Fruit fly (Drosophila melanogaster) whole organism, embryonic: ENCODE data around the gene CG33795.

ENCODE experiments used
- B-H2 ChIP-seq: fragments of 200-800 bp; sonication (Bioruptor generic); optimal IDR thresholded peaks from 2 replicates; lab custom pipeline; 2018; ENCODE audit warnings: missing biosample characterization, mild to moderate bottlenecking, missing genetic modification characterization
- CG11093 ChIP-seq: fragments of 200-800 bp; sonication (Bioruptor generic); IDR thresholded peaks from 3 replicates; pipeline ENCODE4 v1.3.6; 2022; ENCODE audit warnings: missing biosample characterization, missing genetic modification characterization
- CG12659 ChIP-seq: fragments of 200-800 bp; sonication (Bioruptor generic); optimal IDR thresholded peaks from 3 replicates; lab custom pipeline; 2017; ENCODE audit warnings: mild to moderate bottlenecking, missing biosample characterization, missing genetic modification reagents, missing genetic modification characterization
- CG12769 ChIP-seq: fragments of 200-800 bp; sonication (Bioruptor generic); optimal IDR thresholded peaks from 2 replicates; lab custom pipeline; 2019; ENCODE audit warnings: missing biosample characterization, mild to moderate bottlenecking, missing genetic modification characterization, moderate library complexity
- CG13424 ChIP-seq: fragments of 200-800 bp; sonication (Bioruptor generic); optimal IDR thresholded peaks from 2 replicates; lab custom pipeline; 2019; ENCODE audit warnings: missing biosample characterization, mild to moderate bottlenecking, missing genetic modification characterization, moderate library complexity
- CG4282 ChIP-seq: fragments of 200-800 bp; sonication (Bioruptor generic); optimal IDR thresholded peaks from 2 replicates; lab custom pipeline; 2016; ENCODE audit warnings: missing biosample characterization, missing genetic modification characterization
- CG6765 ChIP-seq: fragments of 200-800 bp; sonication (Bioruptor generic); optimal IDR thresholded peaks from 3 replicates; lab custom pipeline; 2017; ENCODE audit warnings: missing biosample characterization, mild to moderate bottlenecking, missing genetic modification characterization
- CG7372 ChIP-seq: fragments of 200-800 bp; sonication (Bioruptor generic); IDR thresholded peaks from 2 replicates; pipeline ENCODE4 v1.3.6; 2022; ENCODE audit warnings: missing biosample characterization, missing genetic modification characterization
- CG7556 ChIP-seq: fragments of 200-800 bp; sonication (Bioruptor generic); optimal IDR thresholded peaks from 2 replicates; lab custom pipeline; 2017; ENCODE audit warnings: missing biosample characterization, mild to moderate bottlenecking, missing genetic modification characterization
- CG8281 ChIP-seq: fragments of 200-800 bp; sonication (Bioruptor generic); optimal IDR thresholded peaks from 2 replicates; lab custom pipeline; 2018; ENCODE audit warnings: missing biosample characterization, mild to moderate bottlenecking, missing genetic modification characterization, moderate library complexity
- CTCF ChIP-seq: fragments of 200-800 bp; sonication (Bioruptor generic); optimal IDR thresholded peaks from 2 replicates; lab custom pipeline; 2017; ENCODE audit warnings: missing biosample characterization, mild to moderate bottlenecking, missing genetic modification characterization, moderate library complexity
- Eip74EF ChIP-seq, 2 experiments: fragments of 200-800 bp in 1 of 2; fragments of >200 bp in 1 of 2; sonication (Bioruptor generic) in 1 of 2; optimal IDR thresholded peaks; 2 replicates each; lab custom pipeline; 2017 to 2019; ENCODE audit warnings: missing biosample characterization in 2 of 2, missing genetic modification characterization in 2 of 2, mild to moderate bottlenecking in 1 of 2, moderate library complexity in 1 of 2
- Ets65A ChIP-seq: fragments of 200-800 bp; sonication (Bioruptor generic); peaks from one replicate; lab custom pipeline; 2016; ENCODE audit warnings: missing biosample characterization, missing genetic modification characterization
- Fer1 ChIP-seq: fragments of 200-800 bp; sonication (Bioruptor generic); optimal IDR thresholded peaks from 2 replicates; lab custom pipeline; 2017; ENCODE audit warnings: missing biosample characterization, mild to moderate bottlenecking, missing genetic modification characterization
- Hsf ChIP-seq: fragments of 200-800 bp; sonication (Bioruptor generic); optimal IDR thresholded peaks from 3 replicates; lab custom pipeline; 2016; ENCODE audit warnings: missing biosample characterization, missing genetic modification characterization
- Med ChIP-seq: fragments of 200-800 bp; sonication (Bioruptor generic); peaks from one replicate; lab custom pipeline; 2016; ENCODE audit warnings: missing biosample characterization, missing genetic modification characterization, mild to moderate bottlenecking, inconsistent platforms, moderate library complexity
- Mes4 ChIP-seq: fragments of 200-800 bp; sonication (Bioruptor generic); optimal IDR thresholded peaks from 2 replicates; lab custom pipeline; 2016; ENCODE audit warnings: missing biosample characterization, missing genetic modification characterization
- Myb ChIP-seq: fragments of 200-800 bp; sonication (Bioruptor generic); optimal IDR thresholded peaks from 2 replicates; lab custom pipeline; 2016; ENCODE audit warnings: missing biosample characterization, missing genetic modification characterization
- NC2α ChIP-seq: fragments of 200-800 bp; sonication (Bioruptor generic); optimal IDR thresholded peaks from 2 replicates; lab custom pipeline; 2016; ENCODE audit warnings: missing biosample characterization, missing genetic modification characterization
- NK7.1 ChIP-seq: fragments of 200-800 bp; sonication (Bioruptor generic); optimal IDR thresholded peaks from 3 replicates; lab custom pipeline; 2016; ENCODE audit warnings: missing biosample characterization, missing genetic modification characterization
- Nf-YB ChIP-seq: fragments of 200-800 bp; sonication (Bioruptor generic); optimal IDR thresholded peaks from 3 replicates; lab custom pipeline; 2019; ENCODE audit warnings: missing biosample characterization, mild to moderate bottlenecking, missing genetic modification characterization, moderate library complexity
- Nf-YC ChIP-seq: fragments of 200-800 bp; optimal IDR thresholded peaks from 3 replicates; lab custom pipeline; 2019; ENCODE audit warnings: missing biosample characterization, mild to moderate bottlenecking, missing genetic modification characterization, moderate library complexity
- NfI ChIP-seq: fragments of 200-800 bp; sonication (Bioruptor generic); optimal IDR thresholded peaks from 3 replicates; lab custom pipeline; 2018; ENCODE audit warnings: missing biosample characterization, mild to moderate bottlenecking, missing genetic modification characterization, moderate library complexity
- Optix ChIP-seq: fragments of 200-800 bp; sonication (Bioruptor generic); IDR thresholded peaks from 3 replicates; pipeline ENCODE4 v1.3.6; 2022; ENCODE audit warnings: missing biosample characterization, missing genetic modification characterization
- Sox100B ChIP-seq: fragments of 200-800 bp; sonication (Bioruptor generic); optimal IDR thresholded peaks from 3 replicates; lab custom pipeline; 2018; ENCODE audit warnings: missing biosample characterization, mild to moderate bottlenecking, missing genetic modification characterization
- Sry-β ChIP-seq: fragments of 200-800 bp; sonication (Bioruptor generic); optimal IDR thresholded peaks from 2 replicates; lab custom pipeline; 2018; ENCODE audit warnings: missing biosample characterization, mild to moderate bottlenecking, missing genetic modification characterization, moderate library complexity
- ara ChIP-seq: fragments of 200-800 bp; sonication (Bioruptor generic); IDR thresholded peaks from 2 replicates; pipeline ENCODE4 v1.3.6; 2022; ENCODE audit warnings: missing biosample characterization, missing genetic modification characterization
- bowl ChIP-seq: fragments of 200-800 bp; sonication (Bioruptor generic); IDR thresholded peaks from 2 replicates; pipeline ENCODE4 v1.3.6; 2022; ENCODE audit warnings: missing biosample characterization, missing genetic modification characterization
- br ChIP-seq: fragments of >200 bp; optimal IDR thresholded peaks from 2 replicates; lab custom pipeline; 2017
- cas ChIP-seq: fragments of 200-800 bp; sonication (Bioruptor generic); IDR thresholded peaks from 2 replicates; pipeline ENCODE4 v1.3.6; 2022; ENCODE audit warnings: missing biosample characterization, missing genetic modification characterization
- chinmo ChIP-seq: fragments of 200-800 bp; sonication (Bioruptor generic); IDR thresholded peaks from 4 replicates; pipeline ENCODE4 v1.3.6; 2022; ENCODE audit warnings: missing biosample characterization, missing genetic modification characterization; ENCODE audit not compliant: partially characterized antibody
- croc ChIP-seq: fragments of 200-800 bp; sonication (Bioruptor generic); conservative IDR thresholded peaks from 3 replicates; pipeline ENCODE4 v1.3.6; 2022; ENCODE audit warnings: missing biosample characterization, missing genetic modification characterization
- crp ChIP-seq, 2 experiments: fragments of 200-800 bp; sonication (Bioruptor generic); optimal IDR thresholded peaks; 2 replicates in 1 of 2; 3 replicates in 1 of 2; lab custom pipeline; 2017; ENCODE audit warnings: missing biosample characterization in 2 of 2, missing genetic modification characterization in 2 of 2, mild to moderate bottlenecking in 1 of 2, moderate library complexity in 1 of 2
- emc ChIP-seq: fragments of 200-800 bp; sonication (Bioruptor generic); optimal IDR thresholded peaks from 2 replicates; lab custom pipeline; 2016; ENCODE audit warnings: missing biosample characterization, missing genetic modification characterization
- fd64A ChIP-seq: fragments of 200-800 bp; sonication (Bioruptor generic); optimal IDR thresholded peaks from 3 replicates; lab custom pipeline; 2018; ENCODE audit warnings: missing biosample characterization, mild to moderate bottlenecking, missing genetic modification characterization
- fru ChIP-seq: fragments of >200 bp; optimal IDR thresholded peaks from 2 replicates; lab custom pipeline; 2017
- gro ChIP-seq: fragments of 200-800 bp; sonication (Bioruptor generic); optimal IDR thresholded peaks from 2 replicates; lab custom pipeline; 2016; ENCODE audit warnings: missing biosample characterization, missing genetic modification characterization
- gsb ChIP-seq: fragments of 200-800 bp; sonication (Bioruptor generic); IDR thresholded peaks from 2 replicates; pipeline ENCODE4 v1.3.6; 2022; ENCODE audit warnings: missing biosample characterization, missing genetic modification characterization
- gt ChIP-seq: fragments of 200-800 bp; sonication (Bioruptor generic); IDR thresholded peaks from 2 replicates; pipeline ENCODE4 v1.3.6; 2022; ENCODE audit warnings: missing biosample characterization, missing genetic modification characterization
- insv ChIP-seq, 2 experiments: fragments of 200-800 bp; sonication (Bioruptor generic); optimal IDR thresholded peaks; 3 replicates each; lab custom pipeline; 2016 to 2018; ENCODE audit warnings: missing biosample characterization in 2 of 2, missing genetic modification characterization in 2 of 2
- jing ChIP-seq: fragments of 200-800 bp; sonication (Bioruptor generic); optimal IDR thresholded peaks from 2 replicates; lab custom pipeline; 2018; ENCODE audit warnings: missing biosample characterization, mild to moderate bottlenecking, missing genetic modification characterization
- lab ChIP-seq: fragments of 200-800 bp; sonication (Bioruptor generic); optimal IDR thresholded peaks from 3 replicates; lab custom pipeline; 2017; ENCODE audit warnings: missing biosample characterization, missing genetic modification characterization, mild to moderate bottlenecking, moderate library complexity, missing genetic modification reagents
- lov ChIP-seq, 2 experiments: fragments of 200-800 bp in 1 of 2; fragments of >200 bp in 1 of 2; sonication (Bioruptor generic) in 1 of 2; IDR thresholded peaks in 1 of 2; optimal IDR thresholded peaks in 1 of 2; 2 replicates in 1 of 2; 3 replicates in 1 of 2; pipeline versions ENCODE4 v1.3.6 to Lab custom; 2017 to 2022; ENCODE audit warnings: missing biosample characterization in 1 of 2, missing genetic modification characterization in 1 of 2
- mirr ChIP-seq: fragments of 200-800 bp; sonication (Bioruptor generic); optimal IDR thresholded peaks from 3 replicates; lab custom pipeline; 2018; ENCODE audit warnings: missing biosample characterization, mild to moderate bottlenecking, missing genetic modification characterization
- pfk ChIP-seq: fragments of 200-800 bp; sonication (Bioruptor generic); optimal IDR thresholded peaks from 2 replicates; lab custom pipeline; 2018; ENCODE audit warnings: missing biosample characterization, mild to moderate bottlenecking, missing genetic modification characterization, moderate library complexity
- phol ChIP-seq: fragments of 200-800 bp; sonication (Bioruptor generic); optimal IDR thresholded peaks from 3 replicates; lab custom pipeline; 2018; ENCODE audit warnings: missing biosample characterization, mild to moderate bottlenecking, missing genetic modification characterization, moderate library complexity
- sd ChIP-seq: fragments of 200-800 bp; sonication (Bioruptor generic); optimal IDR thresholded peaks from 3 replicates; lab custom pipeline; 2018; ENCODE audit warnings: missing biosample characterization, mild to moderate bottlenecking, missing genetic modification characterization, moderate library complexity
- sens ChIP-seq: fragments of 200-800 bp; sonication (Bioruptor generic); peaks from one replicate; lab custom pipeline; 2016; ENCODE audit warnings: missing biosample characterization, missing genetic modification characterization
- tio ChIP-seq: fragments of 200-800 bp; sonication (Bioruptor generic); optimal IDR thresholded peaks from 2 replicates; lab custom pipeline; 2017; ENCODE audit warnings: missing biosample characterization, missing genetic modification characterization, inconsistent platforms
- usp ChIP-seq: fragments of >200 bp; optimal IDR thresholded peaks from 2 replicates; lab custom pipeline; 2017; ENCODE audit warnings: missing biosample characterization, missing genetic modification characterization
- zen ChIP-seq: fragments of 200-800 bp; sonication (Bioruptor generic); optimal IDR thresholded peaks from 3 replicates; lab custom pipeline; 2018; ENCODE audit warnings: missing biosample characterization, mild to moderate bottlenecking, missing genetic modification characterization, moderate library complexity

The CG33795 gene

DNA sequence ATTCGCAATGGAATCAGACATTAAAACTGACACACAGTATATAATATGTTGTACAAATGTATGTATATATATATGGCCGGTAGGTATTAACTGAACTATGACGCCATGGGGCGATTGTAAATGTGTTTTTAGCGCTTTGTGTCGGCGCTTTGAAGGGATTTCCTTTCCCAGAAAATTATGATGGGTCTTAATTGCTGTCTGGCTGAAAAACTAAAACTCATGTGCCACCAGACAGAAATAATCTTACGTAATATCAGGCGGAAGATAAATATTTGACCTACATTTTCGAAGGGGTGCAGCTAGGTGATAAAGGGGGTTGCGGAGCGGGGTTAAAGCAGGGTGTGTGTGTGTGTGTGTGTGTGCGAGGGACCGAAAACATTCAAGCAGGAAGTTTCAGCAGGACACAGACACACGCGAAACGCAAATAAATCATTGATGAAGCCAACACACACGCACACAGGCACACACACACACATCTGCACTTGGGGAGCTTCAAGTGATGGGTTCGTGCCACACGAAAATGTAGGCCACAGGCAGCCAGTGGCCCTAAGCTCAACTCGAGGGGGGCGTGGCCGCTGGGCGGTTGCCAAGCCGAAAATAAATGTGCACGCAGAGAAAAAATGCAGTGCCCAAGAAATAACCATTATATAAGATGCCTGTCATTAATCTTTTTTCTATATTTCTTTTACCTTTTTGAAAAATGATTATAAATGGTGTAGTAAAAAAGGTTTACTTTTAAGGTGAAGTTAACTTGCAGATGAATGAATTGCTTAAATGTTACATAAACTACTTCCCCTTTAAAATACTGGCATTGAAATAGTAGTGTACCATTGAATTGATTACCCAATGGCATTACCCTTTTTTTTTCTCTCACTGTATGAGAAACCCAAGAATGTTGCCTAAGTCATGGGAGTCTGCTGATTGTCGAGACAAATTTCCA lies 13.7 kb downstream of the CG33795 start (continued):
- no peak for TF ChIP-seq usp
- peak; percentile 32 for TF ChIP-seq NfI (GFP tag; lab: Kevin White, UChicago)
- no peak for TF ChIP-seq B-H2
- TF ChIP-seq Med, result peak; percentile 82
- TF ChIP-seq insv (GFP tag; optimal IDR thresholded peaks at IDR 0.05; lab: Kevin White, UChicago), result no peak
- no peak for TF ChIP-seq emc (GFP tag; lab: Kevin White, UChicago)
- TF ChIP-seq NC2α, result no peak
- TF ChIP-seq gsb, result peak; percentile 24; the same call in 1 of the 2 replicates
- TF ChIP-seq CG12769 (tag; lab: Kevin White, UChicago), result no peak
- TF ChIP-seq CG4282 (GFP tag; lab: Kevin White, UChicago), result no peak
- TF ChIP-seq croc, result no peak; the same call in 2 of the 3 replicates
- no peak for TF ChIP-seq CG6765 (GFP tag; lab: Kevin White, UChicago)
- 0 out of 3 replicates have a peak, but pooled peaks have one; percentile 14 for TF ChIP-seq CG11093 (GFP tag; lab: Robert Waterston, UW)
- TF ChIP-seq gro (GFP tag; lab: Kevin White, UChicago), result peak; percentile 27
- TF ChIP-seq CG7556 (GFP tag; lab: Kevin White, UChicago), result peak; percentile 80
- peak; percentile 65 for TF ChIP-seq CG13424 (tag; lab: Kevin White, UChicago)
- peak; percentile 59 for TF ChIP-seq Fer1
- TF ChIP-seq gt (GFP tag; lab: Robert Waterston, UW), result no peak
- peak; percentile 49 for TF ChIP-seq Hsf (GFP tag; lab: Kevin White, UChicago)
- TF ChIP-seq Eip74EF (GFP tag; optimal IDR thresholded peaks at IDR 0.05; lab: Kevin White, UChicago), result peak in 1 of 2 experiments; percentile 28
- TF ChIP-seq jing (GFP tag; lab: Kevin White, UChicago), result no peak
- peak; percentile 20 for TF ChIP-seq Mes4 (GFP tag; lab: Kevin White, UChicago)
- peak; percentile 51 for TF ChIP-seq Sox100B
- TF ChIP-seq zen, result no peak
- TF ChIP-seq fru, result no peak
- TF ChIP-seq mirr, result no peak
- TF ChIP-seq CG7372 (GFP tag; lab: Robert Waterston, UW), result no peak
- no peak for TF ChIP-seq Nf-YC (tag; lab: Kevin White, UChicago)
- no peak for TF ChIP-seq Myb (GFP tag; lab: Kevin White, UChicago)
- no peak for TF ChIP-seq ara (GFP tag; lab: Robert Waterston, UW)
- TF ChIP-seq CG12659 (GFP tag; lab: Kevin White, UChicago), result peak; percentile 39
- peak; percentile 90 for TF ChIP-seq Ets65A (GFP tag; lab: Kevin White, UChicago)
- no peak for TF ChIP-seq lov (optimal IDR thresholded peaks at IDR 0.05; lab: Kevin White, UChicago)
- TF ChIP-seq lov (GFP tag; IDR thresholded peaks at IDR 0.05; lab: Robert Waterston, UW), result no peak
- TF ChIP-seq, all 482 proteins: peak for 220

DNA sequence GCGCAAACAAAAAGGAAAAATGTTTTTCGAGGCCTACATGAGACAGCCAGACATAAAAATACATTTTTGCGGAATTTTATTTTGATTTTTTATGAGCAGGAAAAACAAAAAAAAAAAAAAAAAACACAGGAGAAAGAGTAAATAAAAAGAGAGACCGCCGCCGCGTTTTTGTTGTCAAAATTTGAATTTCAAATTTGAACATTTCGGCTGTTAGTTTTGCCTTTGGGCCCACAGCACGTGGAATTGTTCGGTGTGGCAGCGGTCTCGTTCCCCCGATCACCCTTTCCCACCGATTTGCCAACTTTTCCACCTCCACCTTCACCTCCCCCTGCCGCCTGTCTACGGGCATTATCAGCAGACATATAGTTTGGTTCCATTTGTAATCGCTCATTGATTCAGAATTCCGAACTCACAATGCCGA lies 14.4 kb downstream of the CG33795 start:
- no peak for TF ChIP-seq pfk (GFP tag; lab: Kevin White, UChicago)
- no peak for TF ChIP-seq Sry-β (GFP tag; lab: Kevin White, UChicago)
- TF ChIP-seq Med, result peak; percentile 93
- no peak for TF ChIP-seq crp (GFP tag; optimal IDR thresholded peaks at IDR 0.05; lab: Kevin White, UChicago)
- peak; percentile 63 for TF ChIP-seq lab
- TF ChIP-seq cas, result no peak
- no peak for TF ChIP-seq NK7.1 (GFP tag; lab: Kevin White, UChicago)
- TF ChIP-seq tio, result no peak
- no peak for TF ChIP-seq sens (GFP tag; lab: Kevin White, UChicago)
- no peak for TF ChIP-seq bowl (GFP tag; lab: Robert Waterston, UW)
- no peak for TF ChIP-seq CG8281 (tag; lab: Kevin White, UChicago)
- TF ChIP-seq chinmo, result 0 out of 4 replicates have a peak, but pooled peaks have one; percentile 44
- TF ChIP-seq sd (tag; lab: Kevin White, UChicago), result peak; percentile 77
- no peak for TF ChIP-seq Nf-YB
- no peak for TF ChIP-seq Optix
- TF ChIP-seq CTCF (GFP tag; lab: Kevin White, UChicago), result no peak
- TF ChIP-seq br (lab: Kevin White, UChicago), result no peak
- TF ChIP-seq phol (tag; lab: Kevin White, UChicago), result no peak
- TF ChIP-seq fd64A (GFP tag; lab: Kevin White, UChicago), result no peak
